Worm (Caenorhabditis elegans) whole organism, L1 larva: ENCODE data around the gene Y70C5B.2.
"Not testable (repeated sequence)": the region's sequence is repeated elsewhere in the genome, so short reads cannot be mapped to it uniquely, and the experiment has no call there.

ENCODE experiments used
- C04F5.9 ChIP-seq: sonication (generic microtip); optimal IDR thresholded peaks from 2 replicates; lab custom pipeline; 2016; ENCODE audit warnings: missing genetic modification characterization, missing compliant biosample characterization
- aha-1 ChIP-seq: fragments of 150-350 bp; optimal IDR thresholded peaks from 2 replicates; lab custom pipeline; 2014; ENCODE audit warnings: missing biosample characterization, missing genetic modification characterization
- ama-1 ChIP-seq: fragments of 150-350 bp; optimal IDR thresholded peaks from 2 replicates; lab custom pipeline; 2014
- ceh-82 ChIP-seq, 3 experiments: fragments of 150-350 bp in 1 of 3; sonication (generic microtip) in 2 of 3; optimal IDR thresholded peaks; 2 replicates each; lab custom pipeline; 2014 to 2017; ENCODE audit warnings: missing biosample characterization in 3 of 3, missing genetic modification characterization in 3 of 3
- ces-1 ChIP-seq: fragments of 150-350 bp; optimal IDR thresholded peaks from 2 replicates; lab custom pipeline; 2014; ENCODE audit warnings: missing biosample characterization, missing genetic modification reagents, missing genetic modification characterization
- dpl-1 ChIP-seq, 3 experiments: fragments of 150-350 bp in 2 of 3; sonication (generic microtip) in 1 of 3; optimal IDR thresholded peaks; 2 replicates each; lab custom pipeline; 2014 to 2017; ENCODE audit warnings: missing biosample characterization in 3 of 3, missing genetic modification characterization in 3 of 3, missing genetic modification reagents in 3 of 3
- efl-1 ChIP-seq, 4 experiments: fragments of 150-350 bp; optimal IDR thresholded peaks in 3 of 4; peaks in 1 of 4; 1 replicate in 1 of 4; 2 replicates in 3 of 4; lab custom pipeline; 2014; ENCODE audit warnings: missing biosample characterization in 2 of 4, missing genetic modification characterization in 2 of 4, missing genetic modification reagents in 2 of 4
- elt-3 ChIP-seq, 6 experiments: fragments of 150-350 bp in 1 of 6; sonication (generic microtip); optimal IDR thresholded peaks; 2 replicates each; lab custom pipeline; 2017 to 2018; ENCODE audit warnings: missing biosample characterization in 6 of 6, missing genetic modification characterization in 6 of 6, inconsistent platforms in 1 of 6
- fkh-10 ChIP-seq: sonication (generic microtip); optimal IDR thresholded peaks from 2 replicates; lab custom pipeline; 2017; ENCODE audit warnings: missing biosample characterization, missing genetic modification reagents, missing genetic modification characterization
- grh-1 ChIP-seq: fragments of 200-800 bp; sonication (Bioruptor generic); IDR thresholded peaks from 2 replicates; pipeline ENCODE4 v1.3.6; 2022; ENCODE audit warnings: missing genetic modification reagents, missing genetic modification characterization, missing compliant biosample characterization
- hlh-17 ChIP-seq: fragments of 200-800 bp; sonication (Bioruptor generic); optimal IDR thresholded peaks from 2 replicates; lab custom pipeline; 2018; ENCODE audit warnings: missing genetic modification characterization, mild to moderate bottlenecking, missing compliant biosample characterization, moderate library complexity, borderline replicate concordance
- irx-1 ChIP-seq: sonication (generic microtip); optimal IDR thresholded peaks from 2 replicates; lab custom pipeline; 2016; ENCODE audit warnings: missing genetic modification characterization, missing compliant biosample characterization
- lin-15B ChIP-seq: fragments of 150-350 bp; sonication (generic microtip); optimal IDR thresholded peaks from 3 replicates; lab custom pipeline; 2014; ENCODE audit warnings: missing biosample characterization, missing genetic modification characterization
- lin-35 ChIP-seq, 2 experiments: fragments of 150-350 bp; optimal IDR thresholded peaks; 2 replicates each; lab custom pipeline; 2014; ENCODE audit warnings: missing biosample characterization in 2 of 2, missing genetic modification characterization in 2 of 2, missing genetic modification reagents in 2 of 2
- lir-3 ChIP-seq: sonication (generic microtip); optimal IDR thresholded peaks from 2 replicates; lab custom pipeline; 2016; ENCODE audit warnings: mild to moderate bottlenecking, missing genetic modification characterization, moderate library complexity, missing compliant biosample characterization; ENCODE audit not compliant: poor library complexity
- lsy-2 ChIP-seq, 2 experiments: fragments of 150-350 bp; optimal IDR thresholded peaks; 2 replicates each; lab custom pipeline; 2014; ENCODE audit warnings: missing biosample characterization in 2 of 2, missing genetic modification characterization in 2 of 2
- nhr-19 ChIP-seq: fragments of 200-800 bp; sonication (Bioruptor generic); conservative IDR thresholded peaks from 2 replicates; pipeline ENCODE4 v1.3.6; 2022; ENCODE audit warnings: missing genetic modification characterization, missing compliant biosample characterization
- nhr-237 ChIP-seq: fragments of 150-350 bp; optimal IDR thresholded peaks from 2 replicates; lab custom pipeline; 2014; ENCODE audit warnings: missing biosample characterization, missing genetic modification characterization
- nhr-85 ChIP-seq: sonication (generic microtip); peaks from one replicate; lab custom pipeline; 2016; ENCODE audit warnings: missing genetic modification characterization, inconsistent platforms, missing compliant biosample characterization
- snpc-4 ChIP-seq: fragments of 150-350 bp; optimal IDR thresholded peaks from 2 replicates; lab custom pipeline; 2014; ENCODE audit warnings: missing biosample characterization, missing genetic modification characterization
- sox-4 ChIP-seq: sonication (generic microtip); optimal IDR thresholded peaks from 2 replicates; lab custom pipeline; 2016; ENCODE audit warnings: missing genetic modification characterization, missing compliant biosample characterization
- unc-130 ChIP-seq: fragments of 150-350 bp; optimal IDR thresholded peaks from 2 replicates; lab custom pipeline; 2017; ENCODE audit warnings: missing biosample characterization, missing genetic modification characterization, inconsistent platforms
- unc-98 ChIP-seq: fragments of 200-800 bp; sonication (Bioruptor generic); IDR thresholded peaks from 2 replicates; pipeline ENCODE4 v1.3.6; 2022; ENCODE audit warnings: missing genetic modification characterization, missing compliant biosample characterization
- zag-1 ChIP-seq: fragments of 150-350 bp; optimal IDR thresholded peaks from 2 replicates; lab custom pipeline; 2014; ENCODE audit warnings: missing biosample characterization, missing genetic modification characterization

Y70C5B.2 gene

DNA sequence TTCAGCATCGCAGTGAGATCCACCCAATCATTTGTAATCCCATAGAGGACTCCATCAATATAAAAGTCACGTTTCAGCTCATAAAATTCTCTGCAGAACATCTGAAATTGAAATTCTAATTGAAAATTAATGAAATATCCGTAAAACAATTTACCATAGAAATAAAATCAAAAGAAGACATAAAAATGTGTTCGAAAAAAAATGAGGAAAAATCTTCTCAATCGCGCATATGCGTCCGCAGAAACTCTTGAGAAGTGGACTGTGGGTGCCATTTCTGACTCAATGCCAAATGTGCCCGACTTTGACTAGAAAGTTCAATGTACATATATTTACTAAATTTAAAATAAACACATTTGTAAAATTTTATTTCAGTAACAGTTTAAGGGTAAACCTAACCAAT, 7.8 kb upstream of the Y70C5B.2 start, which contains the start of gene F14F8.9:
Gene F14F8.9, minus strand, starts transcription at position 101 of the 400 bp plus-strand sequence.
- TF ChIP-seq elt-3 (tag; optimal IDR thresholded peaks at IDR 0.05; lab: Kevin White, UChicago) (no peak), nhr-19 (GFP tag; lab: Robert Waterston, UW) (no peak), snpc-4 (no peak), fkh-10 (GFP tag; lab: Kevin White, UChicago) (no peak), irx-1 (tag; lab: Kevin White, UChicago) (no peak), aha-1 (tag; lab: Kevin White, UChicago) (no peak), C04F5.9 (tag; lab: Kevin White, UChicago) (no peak)
- TF ChIP-seq, all 84 proteins: peak for 0

ce11 chrV:16666647-16667046, 5.9 kb upstream of the Y70C5B.2 start, which contains the start of gene F14F8.14:
TSS of gene F14F8.14 (minus strand) at chrV:16666747.
- TF ChIP-seq unc-130 (tag; lab: Kevin White, UChicago) (no peak), unc-98 (GFP tag; lab: Robert Waterston, UW) (no peak)

DNA sequence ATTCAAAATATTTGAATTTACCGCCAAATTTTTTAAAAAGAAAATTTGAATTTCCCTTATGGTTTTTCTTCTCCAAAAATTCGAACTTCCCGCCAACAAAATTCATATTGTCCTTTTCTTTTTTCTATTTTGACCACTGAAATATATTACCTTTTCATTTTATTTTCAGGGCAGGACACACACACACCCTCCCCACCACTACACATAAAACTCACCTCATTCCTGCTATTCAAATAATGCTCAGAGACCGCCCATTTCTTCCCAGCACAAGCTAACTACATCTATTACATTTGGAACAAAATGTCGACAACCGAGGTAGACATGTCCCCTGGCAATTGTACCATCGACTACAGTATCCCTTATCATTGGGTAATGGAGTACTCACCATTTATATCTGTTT, 6.5 kb downstream of the Y70C5B.2 start, which contains the start of gene W06G6.15:
Gene W06G6.15, plus strand, starts transcription at position 301 of the 400 bp plus-strand sequence.
- not testable (repeated sequence) for TF ChIP-seq nhr-85 (tag; lab: Kevin White, UChicago); dpl-1 (GFP tag; optimal IDR thresholded peaks at IDR 0.05; lab: Kevin White, UChicago); ceh-82 (tag; optimal IDR thresholded peaks at IDR 0.05; lab: Kevin White, UChicago)

ce11 chrV:16649200-16649599, 11.5 kb downstream of the Y70C5B.2 start, which contains the start of gene W06G6.11:
TSS of gene W06G6.11 (minus strand) at chrV:16649300.
- not testable (repeated sequence) for TF ChIP-seq nhr-237 (tag; lab: Kevin White, UChicago); ama-1 (lab: Kevin White, UChicago); sox-4 (tag; lab: Kevin White, UChicago)

DNA sequence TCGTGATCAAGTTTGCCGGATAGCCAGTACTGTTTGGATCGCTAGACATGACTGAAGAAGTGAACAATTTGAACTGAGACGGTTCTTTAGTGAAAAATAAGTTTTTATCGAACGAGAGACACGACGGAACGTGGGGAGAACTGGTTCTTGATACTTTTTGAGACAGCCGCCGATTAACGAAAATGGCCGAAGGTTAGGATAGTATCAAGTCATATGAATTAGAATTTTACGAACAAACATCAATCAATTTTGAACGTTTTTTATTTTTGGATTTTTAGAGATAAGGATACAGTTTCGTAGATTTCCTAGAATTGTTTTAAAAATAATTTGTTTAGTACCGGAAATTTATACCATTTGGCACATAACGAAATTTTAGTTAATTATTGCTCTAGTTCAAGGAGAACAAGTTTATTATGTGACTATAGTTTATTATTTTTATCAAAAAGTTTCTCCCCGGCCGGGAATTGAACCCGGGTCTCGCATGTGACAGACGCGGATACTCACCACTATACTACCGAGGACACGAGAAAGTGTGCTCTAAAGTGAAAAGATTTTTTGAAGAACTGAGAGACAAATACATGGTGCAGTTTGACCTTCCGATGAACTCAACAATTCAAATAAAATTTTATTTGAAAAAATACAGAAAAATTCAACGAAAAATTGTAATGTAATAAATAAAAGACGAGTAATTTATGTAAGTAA, 12.2 kb downstream of the Y70C5B.2 start, which contains the start of gene W06G6.20:
Gene W06G6.20, minus strand, starts transcription at position 51 of the 702 bp plus-strand sequence.
- TF ChIP-seq lir-3 (tag; lab: Kevin White, UChicago) (no peak), nhr-85 (tag; lab: Kevin White, UChicago) (peak; percentile 6)

DNA sequence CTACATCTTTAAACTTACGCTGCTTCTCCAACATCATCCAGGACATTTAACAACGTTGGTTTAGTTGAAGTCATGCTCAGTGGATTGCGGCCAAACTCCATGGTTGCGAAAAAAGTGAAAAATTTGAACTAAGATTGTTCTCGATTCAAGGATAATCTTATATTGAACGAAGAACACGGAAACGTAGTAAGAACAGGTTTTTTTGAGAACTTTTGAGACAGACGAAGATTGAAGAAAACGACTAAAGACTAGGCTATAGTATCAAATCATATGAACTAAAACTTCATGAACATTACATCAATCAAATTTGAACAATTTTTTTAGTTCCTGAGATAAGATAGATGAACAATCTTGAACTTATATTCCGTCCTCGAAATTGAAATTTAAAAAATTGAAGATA, 13.6 kb downstream of the Y70C5B.2 start, which contains the start of gene W06G6.10:
Gene W06G6.10, minus strand, starts transcription at position 101 of the 400 bp plus-strand sequence.
- TF ChIP-seq grh-1 (GFP tag; lab: Robert Waterston, UW) = no peak
- TF ChIP-seq efl-1 (optimal IDR thresholded peaks at IDR 0.05; lab: Kevin White, UChicago) = no peak
- TF ChIP-seq efl-1 (GFP tag; optimal IDR thresholded peaks at IDR 0.05 in 1 of 2; lab: Kevin White, UChicago) = peak in 1 of 2 experiments; percentile 10
- no peak for TF ChIP-seq ces-1 (GFP tag; lab: Kevin White, UChicago)
- TF ChIP-seq, all 84 proteins: peak for 1

ce11 chrV:16646372-16646771, 14.3 kb downstream of the Y70C5B.2 start, which contains the start of gene W06G6.9:
TSS of gene W06G6.9 (minus strand) at chrV:16646472.
- no peak for TF ChIP-seq lsy-2 (tag; optimal IDR thresholded peaks at IDR 0.05; lab: Kevin White, UChicago)
- no peak for TF ChIP-seq zag-1 (tag; lab: Kevin White, UChicago)
- no peak for TF ChIP-seq aha-1 (tag; lab: Kevin White, UChicago)
- TF ChIP-seq ama-1 (lab: Kevin White, UChicago) = no peak
- TF ChIP-seq lin-35 (GFP tag; optimal IDR thresholded peaks at IDR 0.05; lab: Kevin White, UChicago) = no peak
- TF ChIP-seq lin-15B (tag; lab: Kevin White, UChicago) = no peak
- no peak for TF ChIP-seq hlh-17
